Fruit fly (Drosophila melanogaster) whole organism, pupa: ENCODE data around the gene Art9.

Experiments used
- CG13204 ChIP-seq: fragments of 200-800 bp; sonication (Bioruptor generic); optimal IDR thresholded peaks from 2 replicates; lab custom pipeline; 2018; ENCODE audit warnings: missing biosample characterization, mild to moderate bottlenecking, missing genetic modification characterization, moderate library complexity
- CG14655 ChIP-seq: fragments of 200-800 bp; sonication (Bioruptor generic); optimal IDR thresholded peaks from 3 replicates; lab custom pipeline; 2017; ENCODE audit warnings: mild to moderate bottlenecking, missing biosample characterization, missing genetic modification reagents, missing genetic modification characterization
- CG17806 ChIP-seq: fragments of 200-800 bp; sonication (Bioruptor generic); optimal IDR thresholded peaks from 2 replicates; lab custom pipeline; 2018; ENCODE audit warnings: missing biosample characterization, mild to moderate bottlenecking, missing genetic modification characterization, moderate library complexity
- CG32121 ChIP-seq: fragments of 200-800 bp; sonication (Bioruptor generic); IDR thresholded peaks from 2 replicates; pipeline ENCODE4 v1.3.6; 2022; ENCODE audit warnings: missing biosample characterization, missing genetic modification characterization
- CG34367 ChIP-seq: fragments of 200-800 bp; sonication (Bioruptor generic); optimal IDR thresholded peaks from 2 replicates; lab custom pipeline; 2018; ENCODE audit warnings: missing biosample characterization, mild to moderate bottlenecking, missing genetic modification characterization
- D1 ChIP-seq: fragments of 200-800 bp; sonication (Bioruptor generic); optimal IDR thresholded peaks from 2 replicates; lab custom pipeline; 2018; ENCODE audit warnings: missing biosample characterization, mild to moderate bottlenecking, missing genetic modification characterization, moderate library complexity
- EcR ChIP-seq: fragments of 200-800 bp; sonication (Bioruptor generic); optimal IDR thresholded peaks from 3 replicates; lab custom pipeline; 2019; ENCODE audit warnings: missing biosample characterization, missing genetic modification characterization, mild to moderate bottlenecking, moderate library complexity, missing genetic modification reagents
- gl ChIP-seq: fragments of 200-800 bp; sonication (Bioruptor generic); optimal IDR thresholded peaks from 2 replicates; lab custom pipeline; 2018; ENCODE audit warnings: missing biosample characterization, mild to moderate bottlenecking, missing genetic modification characterization
- rn ChIP-seq: fragments of 200-800 bp; sonication (Bioruptor generic); IDR thresholded peaks from 2 replicates; pipeline ENCODE4 v1.3.6; 2022; ENCODE audit warnings: missing biosample characterization, missing genetic modification characterization

dm6 chr3R:13945712-13946111 lies 2.5 kb upstream of the Art9 start, which contains the start of gene Art6:
- TF ChIP-seq CG34367 (tag; lab: Kevin White, UChicago): no peak
- no peak for TF ChIP-seq EcR (GFP tag; lab: Kevin White, UChicago)
- no peak for TF ChIP-seq gl (tag; lab: Kevin White, UChicago)
- TF ChIP-seq CG13204: no peak
- TF ChIP-seq rn (GFP tag; lab: Robert Waterston, UW): no peak
- no peak for TF ChIP-seq CG14655 (GFP tag; lab: Kevin White, UChicago)
- no peak for TF ChIP-seq CG17806 (tag; lab: Kevin White, UChicago)
- no peak for TF ChIP-seq D1 (tag; lab: Kevin White, UChicago)
- no peak for TF ChIP-seq CG32121 (GFP tag; lab: Robert Waterston, UW)
